Fruit fly (Drosophila melanogaster): Measurements from ENCODE around the gene CG13725.

DNA sequence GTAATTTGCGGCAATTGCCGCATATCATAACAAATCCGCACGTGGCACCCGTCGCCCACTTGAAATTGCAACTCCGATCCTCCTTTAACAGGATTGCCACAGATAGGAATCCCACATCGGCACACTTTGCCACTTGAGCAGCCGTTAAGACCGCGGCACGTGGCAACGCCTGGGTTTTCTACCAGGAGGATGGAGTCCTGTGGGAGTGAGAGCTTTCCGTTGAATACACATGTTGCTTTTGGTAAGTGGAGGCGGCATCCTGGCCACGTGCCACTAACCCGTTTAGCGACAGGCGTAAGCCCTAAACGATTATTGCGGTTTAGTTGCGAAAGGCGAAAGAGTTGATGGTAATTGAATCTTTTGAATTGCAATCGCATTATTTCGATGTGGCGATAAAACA, 33.2 kb upstream of the CG13725 start:
- no peak for TF ChIP-seq CG8478 (optimal IDR thresholded peaks at IDR 0.05)
- no peak for TF ChIP-seq CTCF (optimal IDR thresholded peaks at IDR 0.05)

All from S2 (cell line).